Worm (Caenorhabditis elegans) whole organism, mixed stage, embryonic: Measurements from ENCODE around the gene nhr-78.

ENCODE experiments used
- M03D4.4 ChIP-seq: sonication (generic microtip); optimal IDR thresholded peaks from 2 replicates; lab custom pipeline; 2017; ENCODE audit warnings: mild to moderate bottlenecking, missing genetic modification characterization, missing compliant biosample characterization
- bed-3 ChIP-seq: fragments of 200-800 bp; sonication (Bioruptor generic); optimal IDR thresholded peaks from 3 replicates; lab custom pipeline; 2018; ENCODE audit warnings: mild to moderate bottlenecking, missing genetic modification characterization, moderate library complexity, missing compliant biosample characterization
- blmp-1 ChIP-seq: fragments of 150-350 bp; optimal IDR thresholded peaks from 2 replicates; lab custom pipeline; 2014; ENCODE audit warnings: missing biosample characterization, missing genetic modification characterization
- ceh-39 ChIP-seq: fragments of 150-350 bp; optimal IDR thresholded peaks from 2 replicates; lab custom pipeline; 2014; ENCODE audit warnings: missing biosample characterization, missing genetic modification characterization
- ceh-43 ChIP-seq: fragments of 200-800 bp; sonication (Bioruptor generic); optimal IDR thresholded peaks from 2 replicates; lab custom pipeline; 2018; ENCODE audit warnings: mild to moderate bottlenecking, missing genetic modification characterization, moderate library complexity, missing compliant biosample characterization
- ceh-83 ChIP-seq: fragments of 200-800 bp; sonication (Bioruptor generic); optimal IDR thresholded peaks from 2 replicates; lab custom pipeline; 2018; ENCODE audit warnings: mild to moderate bottlenecking, missing genetic modification characterization, missing compliant biosample characterization
- ces-1 ChIP-seq: fragments of 150-350 bp; optimal IDR thresholded peaks from 2 replicates; lab custom pipeline; 2014; ENCODE audit warnings: missing biosample characterization, missing genetic modification reagents, missing genetic modification characterization
- cnd-1 ChIP-seq: fragments of 200-800 bp; sonication (Bioruptor generic); optimal IDR thresholded peaks from 2 replicates; lab custom pipeline; 2018; ENCODE audit warnings: mild to moderate bottlenecking, missing genetic modification characterization, missing compliant biosample characterization
- drap-1 ChIP-seq: fragments of 200-800 bp; sonication (Bioruptor generic); optimal IDR thresholded peaks from 3 replicates; lab custom pipeline; 2018; ENCODE audit warnings: mild to moderate bottlenecking, missing genetic modification characterization, missing compliant biosample characterization
- elt-3 ChIP-seq: fragments of 150-350 bp; optimal IDR thresholded peaks from 2 replicates; lab custom pipeline; 2014; ENCODE audit warnings: missing biosample characterization, missing genetic modification characterization
- flh-1 ChIP-seq: fragments of 200-800 bp; sonication (Bioruptor generic); optimal IDR thresholded peaks from 2 replicates; lab custom pipeline; 2018; ENCODE audit warnings: mild to moderate bottlenecking, missing genetic modification characterization, moderate library complexity, missing compliant biosample characterization
- ham-2 ChIP-seq: fragments of 200-800 bp; sonication (Bioruptor generic); optimal IDR thresholded peaks from 2 replicates; lab custom pipeline; 2018; ENCODE audit warnings: mild to moderate bottlenecking, missing genetic modification characterization, missing compliant biosample characterization
- hlh-1 ChIP-seq: fragments of 150-350 bp; optimal IDR thresholded peaks from 2 replicates; lab custom pipeline; 2014; ENCODE audit warnings: missing biosample characterization, missing genetic modification reagents, missing genetic modification characterization
- lin-13 ChIP-seq: fragments of 150-350 bp; optimal IDR thresholded peaks from 2 replicates; lab custom pipeline; 2014; ENCODE audit warnings: missing biosample characterization, missing genetic modification characterization
- lin-32 ChIP-seq: fragments of 200-800 bp; sonication (Bioruptor generic); optimal IDR thresholded peaks from 2 replicates; lab custom pipeline; 2018; ENCODE audit warnings: mild to moderate bottlenecking, missing genetic modification characterization, missing compliant biosample characterization
- lsy-2 ChIP-seq: fragments of 150-350 bp; optimal IDR thresholded peaks from 2 replicates; lab custom pipeline; 2014; ENCODE audit warnings: missing biosample characterization, missing genetic modification characterization
- mab-5 ChIP-seq: fragments of 150-350 bp; optimal IDR thresholded peaks from 2 replicates; lab custom pipeline; 2014; ENCODE audit warnings: missing biosample characterization, missing genetic modification characterization
- mep-1 ChIP-seq: fragments of 150-350 bp; optimal IDR thresholded peaks from 2 replicates; lab custom pipeline; 2017; ENCODE audit warnings: missing biosample characterization, missing genetic modification reagents, missing genetic modification characterization, inconsistent platforms
- mls-2 ChIP-seq: sonication (generic microtip); optimal IDR thresholded peaks from 2 replicates; lab custom pipeline; 2016; ENCODE audit warnings: mild to moderate bottlenecking, missing genetic modification characterization, moderate library complexity, missing compliant biosample characterization
- nhr-2 ChIP-seq: fragments of 150-350 bp; optimal IDR thresholded peaks from 2 replicates; lab custom pipeline; 2014; ENCODE audit warnings: missing biosample characterization, missing genetic modification characterization
- nhr-237 ChIP-seq: fragments of 150-350 bp; optimal IDR thresholded peaks from 2 replicates; lab custom pipeline; 2014; ENCODE audit warnings: missing biosample characterization, missing genetic modification characterization
- nhr-28 ChIP-seq: fragments of 150-350 bp; optimal IDR thresholded peaks from 2 replicates; lab custom pipeline; 2014; ENCODE audit warnings: missing biosample characterization, missing genetic modification characterization
- nhr-76 ChIP-seq: sonication (generic microtip); optimal IDR thresholded peaks from 2 replicates; lab custom pipeline; 2017; ENCODE audit warnings: missing biosample characterization, missing genetic modification characterization
- pha-4 ChIP-seq: fragments of 150-350 bp; optimal IDR thresholded peaks from 2 replicates; lab custom pipeline; 2018; ENCODE audit warnings: missing biosample characterization, missing genetic modification reagents, missing genetic modification characterization
- sem-2 ChIP-seq: fragments of 200-800 bp; sonication (Bioruptor generic); optimal IDR thresholded peaks from 2 replicates; lab custom pipeline; 2018; ENCODE audit warnings: mild to moderate bottlenecking, missing genetic modification characterization, missing compliant biosample characterization
- snpc-4 ChIP-seq: fragments of 150-350 bp; optimal IDR thresholded peaks from 2 replicates; lab custom pipeline; 2014; ENCODE audit warnings: missing biosample characterization, missing genetic modification characterization
- sptf-1 ChIP-seq: sonication (generic microtip); optimal IDR thresholded peaks from 2 replicates; lab custom pipeline; 2017; ENCODE audit warnings: mild to moderate bottlenecking, missing genetic modification characterization, moderate library complexity, missing compliant biosample characterization
- tbx-8 ChIP-seq: fragments of 200-800 bp; sonication (Bioruptor generic); optimal IDR thresholded peaks from 2 replicates; lab custom pipeline; 2018; ENCODE audit warnings: mild to moderate bottlenecking, missing genetic modification characterization, moderate library complexity, missing compliant biosample characterization
- unc-120 ChIP-seq: sonication (generic microtip); optimal IDR thresholded peaks from 2 replicates; lab custom pipeline; 2017; ENCODE audit warnings: missing genetic modification characterization, missing compliant biosample characterization; ENCODE audit not compliant: poor library complexity, severe bottlenecking
- unc-39 ChIP-seq: fragments of 150-350 bp; optimal IDR thresholded peaks from 2 replicates; lab custom pipeline; 2014; ENCODE audit warnings: missing biosample characterization, missing genetic modification characterization
- unc-62 ChIP-seq: fragments of 150-350 bp; optimal IDR thresholded peaks from 2 replicates; lab custom pipeline; 2014; ENCODE audit warnings: missing biosample characterization, missing genetic modification reagents, missing genetic modification characterization
- zip-8 ChIP-seq: fragments of 150-350 bp; optimal IDR thresholded peaks from 2 replicates; lab custom pipeline; 2014; ENCODE audit warnings: missing biosample characterization, missing genetic modification characterization
- ztf-11 ChIP-seq: fragments of 150-350 bp; optimal IDR thresholded peaks from 2 replicates; lab custom pipeline; 2014; ENCODE audit warnings: missing biosample characterization, missing genetic modification characterization

nhr-78 gene

ce11 chrIV:4259433-4259832, 18.2 kb downstream of the nhr-78 start:
- TF ChIP-seq lsy-2 (tag; lab: Kevin White, UChicago) (no peak), ztf-11 (tag; lab: Kevin White, UChicago) (no peak), pha-4 (no peak), ceh-43 (GFP tag; lab: Kevin White, UChicago) (no peak), sem-2 (GFP tag; lab: Kevin White, UChicago) (no peak), ceh-39 (tag; lab: Kevin White, UChicago) (no peak), elt-3 (no peak), snpc-4 (tag; lab: Kevin White, UChicago) (no peak), bed-3 (no peak), flh-1 (GFP tag; lab: Kevin White, UChicago) (no peak), sptf-1 (tag; lab: Kevin White, UChicago) (no peak), ham-2 (GFP tag; lab: Kevin White, UChicago) (no peak), nhr-28 (tag; lab: Kevin White, UChicago) (no peak), ceh-83 (GFP tag; lab: Kevin White, UChicago) (no peak), lin-32 (GFP tag; lab: Kevin White, UChicago) (no peak), mep-1 (tag; lab: Kevin White, UChicago) (no peak), hlh-1 (no peak), M03D4.4 (tag; lab: Kevin White, UChicago) (no peak), unc-39 (no peak), drap-1 (GFP tag; lab: Kevin White, UChicago) (no peak)
- TF ChIP-seq, all 35 proteins: peak for 0

ce11 chrIV:4254989-4255582, 22.6 kb downstream of the nhr-78 start:
- no peak for TF ChIP-seq lin-32 (GFP tag; lab: Kevin White, UChicago)
- no peak for TF ChIP-seq mls-2
- TF ChIP-seq ces-1 = no peak
- no peak for TF ChIP-seq unc-62
- no peak for TF ChIP-seq flh-1 (GFP tag; lab: Kevin White, UChicago)
- TF ChIP-seq M03D4.4 (tag; lab: Kevin White, UChicago) = no peak
- TF ChIP-seq blmp-1 (tag; lab: Kevin White, UChicago) = no peak
- TF ChIP-seq lin-13 = no peak
- no peak for TF ChIP-seq snpc-4 (tag; lab: Kevin White, UChicago)
- TF ChIP-seq nhr-2 = no peak
- no peak for TF ChIP-seq cnd-1
- no peak for TF ChIP-seq nhr-28 (tag; lab: Kevin White, UChicago)
- TF ChIP-seq nhr-76 (tag; lab: Kevin White, UChicago) = no peak
- TF ChIP-seq pha-4 = no peak
- no peak for TF ChIP-seq ham-2 (GFP tag; lab: Kevin White, UChicago)

ce11 chrIV:4247770-4248169, 29.9 kb downstream of the nhr-78 start, which contains the start of gene ama-1:
Gene ama-1 (plus strand): TSS chrIV:4248070.
- no peak for TF ChIP-seq mls-2
- TF ChIP-seq snpc-4 (tag; lab: Kevin White, UChicago) = no peak
- TF ChIP-seq drap-1 (GFP tag; lab: Kevin White, UChicago) = no peak
- no peak for TF ChIP-seq lin-13
- TF ChIP-seq ceh-39 (tag; lab: Kevin White, UChicago) = no peak
- TF ChIP-seq cnd-1 = no peak
- no peak for TF ChIP-seq unc-39
- TF ChIP-seq nhr-2 = no peak
- TF ChIP-seq lin-32 (GFP tag; lab: Kevin White, UChicago) = no peak
- no peak for TF ChIP-seq mab-5
- no peak for TF ChIP-seq M03D4.4 (tag; lab: Kevin White, UChicago)
- TF ChIP-seq ham-2 (GFP tag; lab: Kevin White, UChicago) = no peak
- no peak for TF ChIP-seq unc-62
- no peak for TF ChIP-seq zip-8 (tag; lab: Kevin White, UChicago)
- TF ChIP-seq flh-1 (GFP tag; lab: Kevin White, UChicago) = no peak
- no peak for TF ChIP-seq sem-2 (GFP tag; lab: Kevin White, UChicago)
- TF ChIP-seq tbx-8 (GFP tag; lab: Kevin White, UChicago) = no peak
- no peak for TF ChIP-seq nhr-237 (tag; lab: Kevin White, UChicago)

- no peak for TF ChIP-seq ceh-83 (GFP tag; lab: Kevin White, UChicago)
- TF ChIP-seq unc-120 = peak; percentile 42
- TF ChIP-seq lin-13 = peak; percentile 15
- TF ChIP-seq ham-2 (GFP tag; lab: Kevin White, UChicago) = no peak
- peak; percentile 3 for TF ChIP-seq ceh-39 (tag; lab: Kevin White, UChicago)
- no peak for TF ChIP-seq blmp-1 (tag; lab: Kevin White, UChicago)
- peak; percentile 68 for TF ChIP-seq ces-1
- TF ChIP-seq bed-3 = no peak
- TF ChIP-seq pha-4 = peak; percentile 31
- peak; percentile 29 for TF ChIP-seq sptf-1 (tag; lab: Kevin White, UChicago)
- no peak for TF ChIP-seq mls-2
- TF ChIP-seq tbx-8 (GFP tag; lab: Kevin White, UChicago) = no peak
- TF ChIP-seq mep-1 (tag; lab: Kevin White, UChicago) = peak; percentile 32
- peak; percentile 70 for TF ChIP-seq lsy-2 (tag; lab: Kevin White, UChicago)
- TF ChIP-seq M03D4.4 (tag; lab: Kevin White, UChicago) = no peak
These were observed 30.3 kb downstream of the nhr-78 start for ce11 chrIV:4247334-4247733.
